Worm (Caenorhabditis elegans): ENCODE results near the gene mrps-21.

DNA sequence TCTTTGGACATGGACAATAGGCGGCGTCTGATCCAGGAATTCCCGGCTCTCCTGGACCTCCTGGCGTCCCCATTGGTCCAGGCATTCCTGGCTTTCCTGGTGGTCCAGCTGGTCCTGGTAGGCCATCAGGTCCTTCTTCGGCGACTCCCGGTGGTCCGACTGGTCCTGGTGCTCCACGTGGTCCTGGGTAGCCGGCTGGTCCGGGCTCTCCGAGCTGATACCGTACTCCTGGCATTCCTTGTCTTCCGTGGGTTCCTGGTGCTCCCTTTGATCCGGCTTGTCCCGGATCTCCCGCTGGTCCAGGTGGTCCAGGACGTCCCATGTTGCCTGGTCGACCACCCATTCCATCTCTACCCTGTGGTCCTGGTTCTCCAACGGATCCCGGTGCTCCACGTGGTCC, 3.3 kb downstream of the mrps-21 start:
- TF ChIP-seq klf-2 (GFP tag; conservative IDR thresholded peaks at IDR 0.05) (no peak), ztf-29 (GFP tag; IDR thresholded peaks at IDR 0.05) (no peak), flt-1 (GFP tag; IDR thresholded peaks at IDR 0.05) (no peak), ref-1 (GFP tag; conservative IDR thresholded peaks at IDR 0.05) (no peak), cog-1 (tag; optimal IDR thresholded peaks at IDR 0.05) (no peak), T22C8.4 (GFP tag; IDR thresholded peaks at IDR 0.05) (no peak), tab-1 (GFP tag; IDR thresholded peaks at IDR 0.05) (no peak), med-1 (GFP tag; optimal IDR thresholded peaks at IDR 0.05; ENCODE audit: insufficient read depth) (no peak)
